Worm (Caenorhabditis elegans): ENCODE results near the gene hda-1.

DNA sequence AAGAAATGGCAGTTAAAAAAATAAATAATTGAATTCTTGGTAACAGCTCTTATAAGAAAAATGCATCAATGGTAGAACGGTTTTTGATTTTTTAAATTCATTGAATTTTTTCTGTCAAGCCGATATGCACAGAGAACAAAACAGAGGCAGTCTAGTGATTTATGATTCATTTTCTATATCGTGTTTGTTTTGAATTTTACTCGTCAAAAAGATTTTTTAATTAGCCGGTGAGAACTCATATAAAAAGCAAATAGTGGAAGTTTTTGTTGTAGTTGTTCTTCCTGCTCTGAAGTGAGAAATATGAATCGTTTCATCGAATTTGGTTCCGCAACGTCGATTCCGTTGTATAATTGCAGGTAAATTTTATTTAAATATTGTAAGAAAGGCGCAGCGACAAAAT is 34.1 kb downstream of the hda-1 start, which contains the start of gene srt-32:
- TF ChIP-seq ceh-58 (GFP tag; IDR thresholded peaks at IDR 0.05) (no peak), snpc-4 (GFP tag; optimal IDR thresholded peaks at IDR 0.05) (no peak), snpc-4 (tag; optimal IDR thresholded peaks at IDR 0.05) (no peak)

Measured in whole organism, young adult.